Fruit fly (Drosophila melanogaster) whole organism, pupa: ENCODE results near the gene MED17.

Experiments
- CG10348 ChIP-seq: fragments of 200-800 bp; sonication (Bioruptor generic); IDR thresholded peaks from 2 replicates; pipeline ENCODE4 v1.3.6; 2022; ENCODE audit warnings: missing biosample characterization, missing genetic modification characterization
- CG12605 ChIP-seq: fragments of 200-800 bp; sonication (Bioruptor generic); IDR thresholded peaks from 2 replicates; pipeline ENCODE4 v1.3.6; 2022; ENCODE audit warnings: missing biosample characterization, missing genetic modification characterization
- CG13204 ChIP-seq: fragments of 200-800 bp; sonication (Bioruptor generic); optimal IDR thresholded peaks from 2 replicates; lab custom pipeline; 2018; ENCODE audit warnings: missing biosample characterization, mild to moderate bottlenecking, missing genetic modification characterization, moderate library complexity
- CG14655 ChIP-seq: fragments of 200-800 bp; sonication (Bioruptor generic); optimal IDR thresholded peaks from 3 replicates; lab custom pipeline; 2017; ENCODE audit warnings: mild to moderate bottlenecking, missing biosample characterization, missing genetic modification reagents, missing genetic modification characterization
- CG17806 ChIP-seq: fragments of 200-800 bp; sonication (Bioruptor generic); optimal IDR thresholded peaks from 2 replicates; lab custom pipeline; 2018; ENCODE audit warnings: missing biosample characterization, mild to moderate bottlenecking, missing genetic modification characterization, moderate library complexity
- CG4496 ChIP-seq: fragments of 200-800 bp; sonication (Bioruptor generic); IDR thresholded peaks from 3 replicates; pipeline ENCODE4 v1.3.6; 2022; ENCODE audit warnings: missing biosample characterization, missing genetic modification characterization
- CG9948 ChIP-seq: fragments of 200-800 bp; sonication (Bioruptor generic); optimal IDR thresholded peaks from 2 replicates; lab custom pipeline; 2018; ENCODE audit warnings: missing biosample characterization, mild to moderate bottlenecking, missing genetic modification characterization, moderate library complexity
- Ets98B ChIP-seq: fragments of 200-800 bp; sonication (Bioruptor generic); IDR thresholded peaks from 2 replicates; pipeline ENCODE4 v1.3.6; 2022; ENCODE audit warnings: missing biosample characterization, missing genetic modification characterization
- Pif1B ChIP-seq: fragments of 200-800 bp; sonication (Bioruptor generic); optimal IDR thresholded peaks from 3 replicates; lab custom pipeline; 2016; ENCODE audit warnings: missing biosample characterization, missing genetic modification characterization
- fd96Ca ChIP-seq: fragments of 200-800 bp; sonication (Bioruptor generic); IDR thresholded peaks from 3 replicates; pipeline ENCODE4 v1.3.6; 2022; ENCODE audit warnings: missing biosample characterization, missing genetic modification characterization
- gl ChIP-seq: fragments of 200-800 bp; sonication (Bioruptor generic); optimal IDR thresholded peaks from 2 replicates; lab custom pipeline; 2018; ENCODE audit warnings: missing biosample characterization, mild to moderate bottlenecking, missing genetic modification characterization

MED17 gene

dm6 chr3R:18232187-18232586, 43.3 kb downstream of the MED17 start:
- TF ChIP-seq Pif1B (GFP tag; lab: Kevin White, UChicago): no peak
- no peak for TF ChIP-seq CG14655
- TF ChIP-seq CG10348: no peak
- TF ChIP-seq CG17806 (tag; lab: Kevin White, UChicago): no peak

dm6 chr3R:18234699-18235257, 45.9 kb downstream of the MED17 start:
- TF ChIP-seq CG9948 (tag; lab: Kevin White, UChicago): no peak
- TF ChIP-seq fd96Ca (GFP tag; lab: Robert Waterston, UW): 0 out of 3 replicates have a peak, but pooled peaks have one; percentile 14

dm6 chr3R:18235879-18236278, 47.0 kb downstream of the MED17 start, which contains the start of gene repo:
Gene repo (plus strand): TSS chr3R:18236192.
- TF ChIP-seq Ets98B (GFP tag; lab: Robert Waterston, UW) (no peak), CG4496 (GFP tag; lab: Robert Waterston, UW) (peak; percentile 61; the same call in 2 of the 3 replicates), CG13204 (GFP tag; lab: Kevin White, UChicago) (peak; percentile 3), gl (no peak), CG12605 (no peak; the same call in 1 of the 2 replicates)
